Fruit fly (Drosophila melanogaster) whole organism, wandering third instar larva: ENCODE data around the gene CG9706.

ENCODE experiments used
- Abd-B ChIP-seq: fragments of >200 bp; optimal IDR thresholded peaks from 2 replicates; lab custom pipeline; 2017; ENCODE audit warnings: missing biosample characterization, missing genetic modification characterization
- CG32264 ChIP-seq: fragments of 200-800 bp; sonication (Bioruptor generic); optimal IDR thresholded peaks from 2 replicates; lab custom pipeline; 2016; ENCODE audit warnings: missing biosample characterization, missing genetic modification characterization
- CG9705 ChIP-seq: fragments of 200-800 bp; sonication (Bioruptor generic); optimal IDR thresholded peaks from 2 replicates; lab custom pipeline; 2018; ENCODE audit warnings: missing biosample characterization, mild to moderate bottlenecking, missing genetic modification characterization
- CrebA ChIP-seq: fragments of 200-800 bp; sonication (Bioruptor generic); optimal IDR thresholded peaks from 2 replicates; lab custom pipeline; 2016; ENCODE audit warnings: missing biosample characterization, mild to moderate bottlenecking, missing genetic modification characterization, borderline replicate concordance
- Dfd ChIP-seq: fragments of >200 bp; optimal IDR thresholded peaks from 2 replicates; lab custom pipeline; 2017; ENCODE audit warnings: missing biosample characterization, missing genetic modification characterization
- Dif ChIP-seq: fragments of 200-275, 200-300 bp; sonication (Bioruptor generic); optimal IDR thresholded peaks from 2 replicates; lab custom pipeline; 2018; ENCODE audit warnings: missing biosample characterization, missing genetic modification characterization; ENCODE audit not compliant: partially characterized antibody
- HLH106 ChIP-seq: fragments of 200-800 bp; optimal IDR thresholded peaks from 3 replicates; lab custom pipeline; 2019; ENCODE audit warnings: missing biosample characterization, mild to moderate bottlenecking, missing genetic modification characterization, moderate library complexity
- Hnf4 ChIP-seq: fragments of 200-800 bp; sonication (Bioruptor generic); optimal IDR thresholded peaks from 2 replicates; lab custom pipeline; 2016; ENCODE audit warnings: missing biosample characterization, mild to moderate bottlenecking, missing genetic modification characterization
- Hr78 ChIP-seq: fragments of >200 bp; optimal IDR thresholded peaks from 2 replicates; lab custom pipeline; 2017; ENCODE audit warnings: missing biosample characterization, missing genetic modification characterization
- Hr83 ChIP-seq: fragments of 200-300 bp; sonication (Bioruptor generic); optimal IDR thresholded peaks from 2 replicates; lab custom pipeline; 2016; ENCODE audit warnings: missing biosample characterization, mild to moderate bottlenecking, missing genetic modification characterization, moderate library complexity; ENCODE audit not compliant: poor library complexity, severe bottlenecking
- Jra ChIP-seq: sonication (Bioruptor generic); optimal IDR thresholded peaks from 2 replicates; lab custom pipeline; 2016; ENCODE audit warnings: missing biosample characterization, missing genetic modification characterization
- Mio ChIP-seq: sonication (Bioruptor generic); optimal IDR thresholded peaks from 2 replicates; lab custom pipeline; 2016; ENCODE audit warnings: missing biosample characterization, missing genetic modification characterization
- Myc ChIP-seq: fragments of >200 bp; optimal IDR thresholded peaks from 2 replicates; lab custom pipeline; 2017
- OdsH ChIP-seq: fragments of 200-800 bp; sonication (Bioruptor generic); optimal IDR thresholded peaks from 2 replicates; lab custom pipeline; 2016; ENCODE audit warnings: missing biosample characterization, mild to moderate bottlenecking, missing genetic modification characterization
- Rel ChIP-seq, 2 experiments: fragments of 200-800 bp; sonication (Bioruptor generic) in 1 of 2; optimal IDR thresholded peaks; 2 replicates in 1 of 2; 3 replicates in 1 of 2; lab custom pipeline; 2016 to 2019; ENCODE audit warnings: mild to moderate bottlenecking in 2 of 2, missing biosample characterization in 2 of 2, missing genetic modification characterization in 2 of 2, moderate library complexity in 1 of 2
- Sp1 ChIP-seq: fragments of 200-800 bp; sonication (Bioruptor generic); optimal IDR thresholded peaks from 3 replicates; lab custom pipeline; 2019; ENCODE audit warnings: missing biosample characterization, mild to moderate bottlenecking, missing genetic modification characterization, moderate library complexity
- br ChIP-seq: fragments of 200-800 bp; sonication (Bioruptor generic); optimal IDR thresholded peaks from 2 replicates; lab custom pipeline; 2016; ENCODE audit warnings: missing biosample characterization, missing genetic modification characterization
- dmrt93B ChIP-seq: fragments of 200-800 bp; sonication (Bioruptor generic); optimal IDR thresholded peaks from 2 replicates; lab custom pipeline; 2018; ENCODE audit warnings: missing biosample characterization, mild to moderate bottlenecking, missing genetic modification characterization
- ey ChIP-seq: fragments of 200-800 bp; sonication (Bioruptor generic); optimal IDR thresholded peaks from 2 replicates; lab custom pipeline; 2016; ENCODE audit warnings: missing biosample characterization, missing genetic modification characterization
- foxo ChIP-seq, 2 experiments: fragments of 200-800 bp; sonication (Bioruptor generic); optimal IDR thresholded peaks; 2 replicates in 1 of 2; 3 replicates in 1 of 2; lab custom pipeline; 2016 to 2017; ENCODE audit warnings: missing biosample characterization in 2 of 2, missing genetic modification characterization in 2 of 2
- fru ChIP-seq: fragments of 200-800 bp; sonication (Bioruptor generic); optimal IDR thresholded peaks from 3 replicates; lab custom pipeline; 2016; ENCODE audit warnings: missing biosample characterization, mild to moderate bottlenecking, missing genetic modification characterization
- h ChIP-seq: fragments of 200-800 bp; sonication (Bioruptor generic); optimal IDR thresholded peaks from 3 replicates; lab custom pipeline; 2016; ENCODE audit warnings: missing biosample characterization, mild to moderate bottlenecking, missing genetic modification characterization
- jim ChIP-seq: fragments of 175-275, 200-325 bp; sonication (Bioruptor generic); optimal IDR thresholded peaks from 2 replicates; lab custom pipeline; 2016; ENCODE audit warnings: missing biosample characterization, mild to moderate bottlenecking, missing genetic modification characterization
- lola ChIP-seq: fragments of >200 bp; optimal IDR thresholded peaks from 2 replicates; lab custom pipeline; 2017; ENCODE audit warnings: missing biosample characterization, missing genetic modification characterization
- psq ChIP-seq: fragments of 200-800 bp; sonication (Bioruptor generic); optimal IDR thresholded peaks from 3 replicates; lab custom pipeline; 2017; ENCODE audit warnings: missing biosample characterization, mild to moderate bottlenecking, missing genetic modification characterization, moderate library complexity
- rgr ChIP-seq: fragments of 200-800 bp; sonication (Bioruptor generic); optimal IDR thresholded peaks from 3 replicates; lab custom pipeline; 2016; ENCODE audit warnings: missing biosample characterization, mild to moderate bottlenecking, missing genetic modification characterization
- sage ChIP-seq: fragments of 200-800 bp; sonication (Bioruptor generic); optimal IDR thresholded peaks from 2 replicates; lab custom pipeline; 2016; ENCODE audit warnings: missing biosample characterization, mild to moderate bottlenecking, missing genetic modification characterization
- sv ChIP-seq: fragments of 200-800 bp; sonication (Bioruptor generic); optimal IDR thresholded peaks from 3 replicates; lab custom pipeline; 2016; ENCODE audit warnings: missing biosample characterization, missing genetic modification characterization
- tai ChIP-seq: sonication (Bioruptor generic); optimal IDR thresholded peaks from 2 replicates; lab custom pipeline; 2016; ENCODE audit warnings: missing biosample characterization, missing genetic modification characterization
- usp ChIP-seq: fragments of >200 bp; optimal IDR thresholded peaks from 2 replicates; lab custom pipeline; 2017; ENCODE audit warnings: missing biosample characterization, missing genetic modification characterization
- woc ChIP-seq: sonication (Bioruptor generic); optimal IDR thresholded peaks from 2 replicates; lab custom pipeline; 2016; ENCODE audit warnings: missing biosample characterization, mild to moderate bottlenecking, missing genetic modification characterization

CG9706 gene

dm6 chr3L:16758504-16759109 is 24.2 kb upstream of the CG9706 start:
- no peak for TF ChIP-seq Dif (GFP tag; lab: Kevin White, UChicago)
- TF ChIP-seq HLH106 (tag; lab: Kevin White, UChicago), result peak; percentile 71
- TF ChIP-seq CG9705 (GFP tag; lab: Kevin White, UChicago), result peak; percentile 58
- TF ChIP-seq woc, result peak; percentile 67
- TF ChIP-seq h, result peak; percentile 83
- peak; percentile 55 for TF ChIP-seq rgr (GFP tag; lab: Kevin White, UChicago)
- TF ChIP-seq Hnf4 (GFP tag; lab: Kevin White, UChicago), result peak; percentile 53
- no peak for TF ChIP-seq tai (GFP tag; lab: Kevin White, UChicago)
- TF ChIP-seq usp (GFP tag; lab: Kevin White, UChicago), result no peak
- TF ChIP-seq CG32264 (GFP tag; lab: Kevin White, UChicago), result peak; percentile 41
- no peak for TF ChIP-seq jim (GFP tag; lab: Kevin White, UChicago)
- TF ChIP-seq CrebA (GFP tag; lab: Kevin White, UChicago), result no peak
- TF ChIP-seq fru (GFP tag; lab: Kevin White, UChicago), result peak; percentile 66
- TF ChIP-seq dmrt93B (GFP tag; lab: Kevin White, UChicago), result peak; percentile 36
- TF ChIP-seq br (GFP tag; lab: Kevin White, UChicago), result peak; percentile 67
- no peak for TF ChIP-seq Abd-B (GFP tag; lab: Kevin White, UChicago)
- peak; percentile 42 for TF ChIP-seq OdsH (GFP tag; lab: Kevin White, UChicago)
- no peak for TF ChIP-seq Hr78 (GFP tag; lab: Kevin White, UChicago)
- peak; percentile 44 for TF ChIP-seq Sp1
- TF ChIP-seq lola, result no peak
- TF ChIP-seq sage (GFP tag; lab: Kevin White, UChicago), result peak; percentile 34
- no peak for TF ChIP-seq Rel (GFP tag; optimal IDR thresholded peaks at IDR 0.05; lab: Kevin White, UChicago)
- peak; percentile 4 for TF ChIP-seq Rel (tag; optimal IDR thresholded peaks at IDR 0.05; lab: Kevin White, UChicago)
- peak; percentile 2 for TF ChIP-seq Jra (GFP tag; lab: Kevin White, UChicago)
- no peak for TF ChIP-seq Dfd
- TF ChIP-seq ey (GFP tag; lab: Kevin White, UChicago), result peak; percentile 50
- TF ChIP-seq sv (GFP tag; lab: Kevin White, UChicago), result no peak
- peak in 1 of 2 experiments; percentile 65 for TF ChIP-seq foxo (GFP tag; optimal IDR thresholded peaks at IDR 0.05; lab: Kevin White, UChicago)
- TF ChIP-seq psq, result peak; percentile 23

dm6 chr3L:16759483-16759882 is 23.3 kb upstream of the CG9706 start:
- TF ChIP-seq br (GFP tag; lab: Kevin White, UChicago) (no peak), lola (no peak), Hr83 (GFP tag; lab: Kevin White, UChicago) (no peak), Sp1 (no peak), Myc (lab: Kevin White, UChicago) (no peak), fru (GFP tag; lab: Kevin White, UChicago) (no peak), Dfd (no peak), Jra (GFP tag; lab: Kevin White, UChicago) (no peak), woc (no peak), h (no peak), jim (GFP tag; lab: Kevin White, UChicago) (no peak)

dm6 chr3L:16760274-16760673 is 22.5 kb upstream of the CG9706 start:
- no peak for TF ChIP-seq HLH106 (tag; lab: Kevin White, UChicago)
- no peak for TF ChIP-seq Hr83 (GFP tag; lab: Kevin White, UChicago)
- no peak for TF ChIP-seq Mio
- no peak for TF ChIP-seq dmrt93B (GFP tag; lab: Kevin White, UChicago)
- no peak for TF ChIP-seq Hnf4 (GFP tag; lab: Kevin White, UChicago)
- TF ChIP-seq CrebA (GFP tag; lab: Kevin White, UChicago), result no peak
- no peak for TF ChIP-seq rgr (GFP tag; lab: Kevin White, UChicago)
- no peak for TF ChIP-seq woc
- no peak for TF ChIP-seq Hr78 (GFP tag; lab: Kevin White, UChicago)
- TF ChIP-seq Jra (GFP tag; lab: Kevin White, UChicago), result no peak
- no peak for TF ChIP-seq usp (GFP tag; lab: Kevin White, UChicago)
- TF ChIP-seq Dfd, result no peak
- TF ChIP-seq tai (GFP tag; lab: Kevin White, UChicago), result no peak
- TF ChIP-seq Myc (lab: Kevin White, UChicago), result no peak
- no peak for TF ChIP-seq OdsH (GFP tag; lab: Kevin White, UChicago)
- TF ChIP-seq sage (GFP tag; lab: Kevin White, UChicago), result no peak
